Fruit fly (Drosophila melanogaster) S2 (cell line): ENCODE data around the gene ec.

Source experiments
- CG8478 ChIP-seq: fragments of >200 bp; optimal IDR thresholded peaks from 2 replicates; lab custom pipeline; 2018
- CTCF ChIP-seq, 2 experiments: fragments of >200 bp; optimal IDR thresholded peaks; 2 replicates each; lab custom pipeline; 2018

dm6 chrX:3809085-3809484 lies 2.4 kb upstream of the ec start:
- TF ChIP-seq CG8478 (no peak), CTCF (optimal IDR thresholded peaks at IDR 0.05; lab: Kevin White, UChicago) (no peak)
